Worm (Caenorhabditis elegans) whole organism, L2 larva: ENCODE measurements around the gene nas-18.
"Not testable (repeated sequence)": the region's sequence is repeated elsewhere in the genome, so short reads cannot be mapped to it uniquely, and the experiment has no call there.

ENCODE experiments used
- C34F6.9 ChIP-seq: fragments of 150-350 bp; optimal IDR thresholded peaks from 2 replicates; lab custom pipeline; 2014; ENCODE audit warnings: missing biosample characterization, missing genetic modification characterization
- R02D3.7 ChIP-seq: fragments of 150-350 bp; optimal IDR thresholded peaks from 2 replicates; lab custom pipeline; 2014; ENCODE audit warnings: missing biosample characterization, missing genetic modification characterization
- Y55F3AM.14 ChIP-seq: fragments of 200-800 bp; sonication (Bioruptor generic); optimal IDR thresholded peaks from 2 replicates; lab custom pipeline; 2018; ENCODE audit warnings: mild to moderate bottlenecking, missing genetic modification characterization, missing compliant biosample characterization
- ZK546.5 ChIP-seq: sonication (generic microtip); optimal IDR thresholded peaks from 2 replicates; lab custom pipeline; 2017; ENCODE audit warnings: missing biosample characterization, missing genetic modification characterization
- alr-1 ChIP-seq: fragments of 150-350 bp; optimal IDR thresholded peaks from 2 replicates; lab custom pipeline; 2014; ENCODE audit warnings: missing biosample characterization, missing genetic modification characterization
- aly-2 ChIP-seq: fragments of 150-350 bp; optimal IDR thresholded peaks from 2 replicates; lab custom pipeline; 2014; ENCODE audit warnings: missing biosample characterization, missing genetic modification characterization
- blmp-1 ChIP-seq: sonication (generic microtip); optimal IDR thresholded peaks from 2 replicates; lab custom pipeline; 2017; ENCODE audit warnings: missing genetic modification characterization, mild to moderate bottlenecking, missing compliant biosample characterization, antibody characterized with exemption, moderate library complexity; ENCODE audit not compliant: insufficient read depth
- ceh-16 ChIP-seq: fragments of 150-350 bp; optimal IDR thresholded peaks from 2 replicates; lab custom pipeline; 2014; ENCODE audit warnings: missing biosample characterization, missing genetic modification characterization
- ceh-82 ChIP-seq: fragments of 150-350 bp; optimal IDR thresholded peaks from 2 replicates; lab custom pipeline; 2014; ENCODE audit warnings: missing biosample characterization, missing genetic modification characterization
- crh-2 ChIP-seq: sonication (generic microtip); optimal IDR thresholded peaks from 2 replicates; lab custom pipeline; 2017; ENCODE audit warnings: missing biosample characterization, missing genetic modification characterization
- elt-3 ChIP-seq: sonication (generic microtip); optimal IDR thresholded peaks from 2 replicates; lab custom pipeline; 2017; ENCODE audit warnings: missing biosample characterization, missing genetic modification characterization
- fos-1 ChIP-seq: fragments of 150-350 bp; optimal IDR thresholded peaks from 2 replicates; lab custom pipeline; 2014; ENCODE audit warnings: missing biosample characterization, missing genetic modification characterization
- gmeb-1 ChIP-seq: fragments of 150-350 bp; optimal IDR thresholded peaks from 2 replicates; lab custom pipeline; 2014; ENCODE audit warnings: missing biosample characterization, missing genetic modification characterization
- lin-11 ChIP-seq: fragments of 150-350 bp; sonication (generic microtip); optimal IDR thresholded peaks from 2 replicates; lab custom pipeline; 2014; ENCODE audit warnings: missing biosample characterization, missing genetic modification characterization, inconsistent platforms, mixed read lengths
- lin-13 ChIP-seq: fragments of 150-350 bp; optimal IDR thresholded peaks from 2 replicates; lab custom pipeline; 2014; ENCODE audit warnings: missing biosample characterization, missing genetic modification reagents, missing genetic modification characterization
- lin-39 ChIP-seq: fragments of 150-350 bp; optimal IDR thresholded peaks from 2 replicates; lab custom pipeline; 2014; ENCODE audit warnings: missing biosample characterization, missing genetic modification reagents, missing genetic modification characterization
- lsy-2 ChIP-seq, 2 experiments: fragments of 150-350 bp in 1 of 2; sonication (generic microtip) in 1 of 2; optimal IDR thresholded peaks; 2 replicates each; lab custom pipeline; 2014 to 2017; ENCODE audit warnings: missing biosample characterization in 2 of 2, missing genetic modification characterization in 2 of 2
- mab-5 ChIP-seq: fragments of 150-350 bp; optimal IDR thresholded peaks from 2 replicates; lab custom pipeline; 2014; ENCODE audit warnings: missing biosample characterization, missing genetic modification characterization
- mbf-1 ChIP-seq: sonication (generic microtip); optimal IDR thresholded peaks from 2 replicates; lab custom pipeline; 2017; ENCODE audit warnings: missing biosample characterization, missing genetic modification characterization
- mdl-1 ChIP-seq, 2 experiments: fragments of 150-350 bp in 1 of 2; sonication (generic microtip) in 1 of 2; optimal IDR thresholded peaks; 2 replicates each; lab custom pipeline; 2017; ENCODE audit warnings: missing biosample characterization in 2 of 2, missing genetic modification characterization in 2 of 2
- nhr-10 ChIP-seq: sonication (generic microtip); optimal IDR thresholded peaks from 2 replicates; lab custom pipeline; 2017; ENCODE audit warnings: missing biosample characterization, missing genetic modification characterization
- nhr-11 ChIP-seq: fragments of 150-350 bp; optimal IDR thresholded peaks from 2 replicates; lab custom pipeline; 2014; ENCODE audit warnings: missing biosample characterization, missing genetic modification characterization
- nhr-129 ChIP-seq: fragments of 150-350 bp; optimal IDR thresholded peaks from 2 replicates; lab custom pipeline; 2014; ENCODE audit warnings: missing biosample characterization, missing genetic modification characterization
- nhr-237 ChIP-seq: fragments of 150-350 bp; optimal IDR thresholded peaks from 2 replicates; lab custom pipeline; 2014; ENCODE audit warnings: missing biosample characterization, missing genetic modification characterization
- nhr-25 ChIP-seq: fragments of 150-350 bp; sonication (generic microtip); optimal IDR thresholded peaks from 3 replicates; lab custom pipeline; 2014; ENCODE audit warnings: missing biosample characterization, missing genetic modification characterization
- nhr-6 ChIP-seq: fragments of 150-350 bp; optimal IDR thresholded peaks from 2 replicates; lab custom pipeline; 2014; ENCODE audit warnings: missing biosample characterization, missing genetic modification characterization
- nhr-77 ChIP-seq: fragments of 150-350 bp; optimal IDR thresholded peaks from 2 replicates; lab custom pipeline; 2014; ENCODE audit warnings: missing biosample characterization, missing genetic modification characterization
- peb-1 ChIP-seq: fragments of 150-350 bp; optimal IDR thresholded peaks from 2 replicates; lab custom pipeline; 2014; ENCODE audit warnings: missing biosample characterization, missing genetic modification characterization
- sem-4 ChIP-seq: fragments of 150-350 bp; optimal IDR thresholded peaks from 2 replicates; lab custom pipeline; 2014; ENCODE audit warnings: missing biosample characterization, missing genetic modification reagents, missing genetic modification characterization
- skn-1 ChIP-seq: sonication (generic microtip); optimal IDR thresholded peaks from 2 replicates; lab custom pipeline; 2017; ENCODE audit warnings: missing biosample characterization, missing genetic modification characterization
- sma-3 ChIP-seq: sonication (generic microtip); optimal IDR thresholded peaks from 2 replicates; lab custom pipeline; 2016; ENCODE audit warnings: missing genetic modification reagents, missing genetic modification characterization, missing compliant biosample characterization
- sma-9 ChIP-seq, 2 experiments: fragments of 150-350 bp in 1 of 2; sonication (generic microtip) in 1 of 2; optimal IDR thresholded peaks; 2 replicates each; lab custom pipeline; 2014 to 2016; ENCODE audit warnings: missing genetic modification characterization in 2 of 2, mild to moderate bottlenecking in 1 of 2, missing biosample characterization in 1 of 2, missing compliant biosample characterization in 1 of 2, missing genetic modification reagents in 1 of 2, moderate library complexity in 1 of 2
- snpc-4 ChIP-seq: fragments of 150-350 bp; optimal IDR thresholded peaks from 2 replicates; lab custom pipeline; 2014; ENCODE audit warnings: missing biosample characterization, missing genetic modification characterization
- unc-55 ChIP-seq: fragments of 150-350 bp; sonication (generic microtip); optimal IDR thresholded peaks from 3 replicates; lab custom pipeline; 2014; ENCODE audit warnings: missing biosample characterization, missing genetic modification reagents, missing genetic modification characterization
- unc-62 ChIP-seq: fragments of 150-350 bp; optimal IDR thresholded peaks from 2 replicates; lab custom pipeline; 2014; ENCODE audit warnings: missing biosample characterization, missing genetic modification reagents, missing genetic modification characterization
- ztf-1 ChIP-seq: fragments of 200-800 bp; sonication (Bioruptor generic); conservative IDR thresholded peaks from 2 replicates; pipeline ENCODE4 v1.3.6; 2022; ENCODE audit warnings: missing genetic modification characterization, missing compliant biosample characterization
- ztf-4 ChIP-seq: fragments of 150-350 bp; optimal IDR thresholded peaks from 2 replicates; lab custom pipeline; 2014; ENCODE audit warnings: missing biosample characterization, missing genetic modification characterization

The nas-18 gene

ce11 chrV:11386428-11386827, 9.8 kb upstream of the nas-18 start, which contains the start of gene F55C10.4:
Gene F55C10.4 (plus strand): TSS chrV:11386728.
- TF ChIP-seq Y55F3AM.14 (GFP tag; lab: Kevin White, UChicago) (no peak), C34F6.9 (tag; lab: Kevin White, UChicago) (no peak), snpc-4 (tag; lab: Kevin White, UChicago) (no peak), ZK546.5 (no peak), mbf-1 (tag; lab: Kevin White, UChicago) (no peak), alr-1 (tag; lab: Kevin White, UChicago) (no peak), aly-2 (tag; lab: Kevin White, UChicago) (no peak)
- TF ChIP-seq, all 48 proteins: peak for 0

- no peak for TF ChIP-seq ztf-4
- no peak for TF ChIP-seq elt-3 (tag; lab: Kevin White, UChicago)
- TF ChIP-seq lin-13 (GFP tag; lab: Kevin White, UChicago), result no peak
- no peak for TF ChIP-seq sem-4
- TF ChIP-seq sma-3, result no peak
- TF ChIP-seq nhr-129, result no peak
- TF ChIP-seq nhr-10 (tag; lab: Kevin White, UChicago), result no peak
- TF ChIP-seq fos-1 (tag; lab: Kevin White, UChicago), result no peak
- TF ChIP-seq nhr-237 (tag; lab: Kevin White, UChicago), result no peak
- no peak for TF ChIP-seq aly-2 (tag; lab: Kevin White, UChicago)
- TF ChIP-seq ztf-1 (GFP tag; lab: Robert Waterston, UW), result no peak
- TF ChIP-seq snpc-4 (tag; lab: Kevin White, UChicago), result no peak
These were observed 6.5 kb upstream of the nas-18 start, which contains the start of gene col-155 for ce11 chrV:11389776-11390175. Gene col-155 (minus strand): TSS chrV:11389876.

DNA sequence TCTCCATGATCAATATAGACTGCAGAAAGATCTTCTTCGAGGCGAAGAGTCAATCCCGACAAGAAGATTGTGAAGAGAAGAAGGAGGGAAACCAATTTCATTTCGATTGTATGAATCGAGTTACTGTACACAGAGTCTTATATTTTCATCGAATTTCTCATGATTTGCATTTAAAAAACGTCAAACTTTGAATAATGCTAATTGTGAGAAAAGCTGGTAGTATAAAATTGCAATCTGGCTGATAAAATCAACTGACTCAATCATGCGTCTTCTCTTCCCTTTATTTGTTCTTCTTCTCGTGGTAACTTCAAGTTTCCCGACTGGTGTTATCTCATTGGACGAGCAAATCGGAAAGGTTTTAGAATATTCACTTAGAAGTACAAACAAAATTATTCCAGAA, 5.8 kb upstream of the nas-18 start, which contains the start of the genes K03B8.11 and K03B8.14:
K03B8.11 (minus strand) TSS at position 101 of the 400 bp plus-strand sequence.
K03B8.14 (plus strand) TSS at position 110 of the 400 bp plus-strand sequence.
- TF ChIP-seq mdl-1 (tag; optimal IDR thresholded peaks at IDR 0.05; lab: Kevin White, UChicago) (no peak), gmeb-1 (tag; lab: Kevin White, UChicago) (no peak), sem-4 (no peak), ceh-16 (tag; lab: Kevin White, UChicago) (no peak), nhr-10 (tag; lab: Kevin White, UChicago) (no peak), snpc-4 (tag; lab: Kevin White, UChicago) (no peak), R02D3.7 (tag; lab: Kevin White, UChicago) (no peak), blmp-1 (tag; lab: Kevin White, UChicago) (no peak), nhr-25 (tag; lab: Kevin White, UChicago) (no peak), nhr-11 (no peak), lin-11 (tag; lab: Kevin White, UChicago) (no peak), sma-9 (GFP tag; optimal IDR thresholded peaks at IDR 0.05; lab: Kevin White, UChicago) (no peak), sma-9 (tag; optimal IDR thresholded peaks at IDR 0.05; lab: Kevin White, UChicago) (no peak), C34F6.9 (tag; lab: Kevin White, UChicago) (no peak), unc-62 (GFP tag; lab: Kevin White, UChicago) (no peak), ztf-4 (no peak), ceh-82 (tag; lab: Kevin White, UChicago) (no peak), nhr-6 (tag; lab: Kevin White, UChicago) (no peak)

ce11 chrV:11392020-11392419, 4.2 kb upstream of the nas-18 start, which contains the start of gene nas-16:
Gene nas-16 (plus strand): TSS chrV:11392320.
- TF ChIP-seq unc-62 (GFP tag; lab: Kevin White, UChicago) (no peak), lin-13 (GFP tag; lab: Kevin White, UChicago) (no peak), nhr-129 (no peak), R02D3.7 (tag; lab: Kevin White, UChicago) (no peak), nhr-237 (tag; lab: Kevin White, UChicago) (no peak)

ce11 chrV:11395024-11395423, 1.2 kb upstream of the nas-18 start, which contains the start of gene K03B8.4:
Gene K03B8.4 (minus strand): TSS chrV:11395124.
- not testable (repeated sequence) for TF ChIP-seq nhr-11; lin-39 (tag; lab: Kevin White, UChicago); mab-5 (tag; lab: Kevin White, UChicago)

DNA sequence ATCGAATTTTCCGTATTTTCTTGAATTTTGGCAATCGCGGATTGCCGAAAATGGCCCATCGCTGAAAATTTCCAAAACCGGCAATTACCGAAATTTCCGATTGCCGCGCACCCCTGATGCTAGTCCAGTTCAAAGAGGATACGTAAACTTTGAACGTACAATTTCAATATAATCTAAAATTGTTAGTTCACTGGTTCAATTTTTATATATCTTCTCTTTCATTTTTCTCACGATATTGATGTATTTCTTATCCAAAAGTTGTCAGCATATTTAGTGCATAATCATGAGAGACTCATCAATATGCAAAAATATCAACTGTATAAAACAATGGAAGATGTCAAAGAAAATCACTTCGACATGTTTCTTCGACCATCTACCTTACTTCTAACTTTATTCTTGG, 2.4 kb downstream of the nas-18 start, which contains the start of gene nas-17:
nas-17 (plus strand) TSS at position 301 of the 400 bp plus-strand sequence.
- no peak for TF ChIP-seq unc-55
- no peak for TF ChIP-seq aly-2 (tag; lab: Kevin White, UChicago)
- TF ChIP-seq nhr-237 (tag; lab: Kevin White, UChicago), result no peak
- no peak for TF ChIP-seq ceh-16 (tag; lab: Kevin White, UChicago)
- TF ChIP-seq peb-1 (tag; lab: Kevin White, UChicago), result no peak
- TF ChIP-seq sma-9 (GFP tag; optimal IDR thresholded peaks at IDR 0.05; lab: Kevin White, UChicago), result no peak
- no peak for TF ChIP-seq sma-9 (tag; optimal IDR thresholded peaks at IDR 0.05; lab: Kevin White, UChicago)
- no peak for TF ChIP-seq fos-1 (tag; lab: Kevin White, UChicago)
- no peak for TF ChIP-seq snpc-4 (tag; lab: Kevin White, UChicago)
- no peak for TF ChIP-seq R02D3.7 (tag; lab: Kevin White, UChicago)
- no peak for TF ChIP-seq Y55F3AM.14 (GFP tag; lab: Kevin White, UChicago)
- no peak for TF ChIP-seq skn-1 (tag; lab: Kevin White, UChicago)
- no peak for TF ChIP-seq nhr-77 (tag; lab: Kevin White, UChicago)
- TF ChIP-seq ZK546.5, result no peak
- no peak for TF ChIP-seq elt-3 (tag; lab: Kevin White, UChicago)
- no peak for TF ChIP-seq crh-2 (tag; lab: Kevin White, UChicago)
- no peak for TF ChIP-seq lsy-2 (tag; optimal IDR thresholded peaks at IDR 0.05; lab: Kevin White, UChicago)
- no peak for TF ChIP-seq lin-11 (tag; lab: Kevin White, UChicago)
- no peak for TF ChIP-seq C34F6.9 (tag; lab: Kevin White, UChicago)
